Fruit fly (Drosophila melanogaster) whole organism, prepupa: Measurements from ENCODE around the gene sphinx2.

Experiments used
- Blimp-1 ChIP-seq: fragments of 200-800 bp; sonication (Bioruptor generic); optimal IDR thresholded peaks from 3 replicates; lab custom pipeline; 2017; ENCODE audit warnings: missing biosample characterization, missing genetic modification characterization, mild to moderate bottlenecking, moderate library complexity, missing genetic modification reagents
- CG10631 ChIP-seq: fragments of 200-800 bp; sonication (Bioruptor generic); optimal IDR thresholded peaks from 2 replicates; lab custom pipeline; 2016; ENCODE audit warnings: missing biosample characterization, missing genetic modification characterization
- CG11294 ChIP-seq: fragments of 200-800 bp; sonication (Bioruptor generic); IDR thresholded peaks from 2 replicates; pipeline ENCODE4 v1.3.6; 2022; ENCODE audit warnings: missing biosample characterization, missing genetic modification characterization
- CG15336 ChIP-seq: fragments of 200-800 bp; sonication (Bioruptor generic); IDR thresholded peaks from 2 replicates; pipeline ENCODE4 v1.3.6; 2022; ENCODE audit warnings: missing biosample characterization, missing genetic modification characterization
- CG1621 ChIP-seq: fragments of 200-800 bp; sonication (Bioruptor generic); optimal IDR thresholded peaks from 3 replicates; lab custom pipeline; 2018; ENCODE audit warnings: missing biosample characterization, mild to moderate bottlenecking, missing genetic modification characterization
- CG16779 ChIP-seq: fragments of 200-800 bp; sonication (Bioruptor generic); optimal IDR thresholded peaks from 3 replicates; lab custom pipeline; 2017; ENCODE audit warnings: missing biosample characterization, mild to moderate bottlenecking, missing genetic modification characterization
- CG3032 ChIP-seq: fragments of 200-800 bp; optimal IDR thresholded peaks from 2 replicates; lab custom pipeline; 2019; ENCODE audit warnings: missing biosample characterization, mild to moderate bottlenecking, missing genetic modification characterization, moderate library complexity
- CG31627 ChIP-seq: fragments of 200-800 bp; sonication (Bioruptor generic); optimal IDR thresholded peaks from 3 replicates; lab custom pipeline; 2016; ENCODE audit warnings: missing biosample characterization, missing genetic modification characterization
- CG6276 ChIP-seq: fragments of 200-800 bp; sonication (Bioruptor generic); optimal IDR thresholded peaks from 2 replicates; lab custom pipeline; 2017; ENCODE audit warnings: missing biosample characterization, mild to moderate bottlenecking, missing genetic modification characterization
- CG6854 ChIP-seq: fragments of 200-800 bp; sonication (Bioruptor generic); optimal IDR thresholded peaks from 2 replicates; lab custom pipeline; 2017; ENCODE audit warnings: missing biosample characterization, mild to moderate bottlenecking, missing genetic modification characterization
- CG8119 ChIP-seq: fragments of 200-800 bp; sonication (Bioruptor generic); IDR thresholded peaks from 3 replicates; pipeline ENCODE4 v1.3.6; 2022; ENCODE audit warnings: missing biosample characterization, missing genetic modification characterization
- CG8319 ChIP-seq: fragments of 200-800 bp; sonication (Bioruptor generic); optimal IDR thresholded peaks from 3 replicates; lab custom pipeline; 2016; ENCODE audit warnings: missing biosample characterization, missing genetic modification characterization
- CG8632 ChIP-seq: fragments of 200-800 bp; sonication (Bioruptor generic); optimal IDR thresholded peaks from 3 replicates; lab custom pipeline; 2016; ENCODE audit warnings: missing biosample characterization, missing genetic modification characterization
- Eip78C ChIP-seq: fragments of 200-800 bp; sonication (Bioruptor generic); peaks from one replicate; lab custom pipeline; 2016; ENCODE audit warnings: missing biosample characterization, missing genetic modification characterization
- Ets21C ChIP-seq: fragments of 200-800 bp; sonication (Bioruptor generic); optimal IDR thresholded peaks from 3 replicates; lab custom pipeline; 2016; ENCODE audit warnings: missing biosample characterization, missing genetic modification characterization
- Ets96B ChIP-seq: fragments of 200-800 bp; optimal IDR thresholded peaks from 2 replicates; lab custom pipeline; 2019; ENCODE audit warnings: missing biosample characterization, mild to moderate bottlenecking, missing genetic modification characterization, moderate library complexity
- Gug ChIP-seq: fragments of 200-800 bp; sonication (Bioruptor generic); IDR thresholded peaks from 2 replicates; pipeline ENCODE4 v1.3.6; 2022; ENCODE audit warnings: missing biosample characterization, missing genetic modification characterization
- Hr38 ChIP-seq: sonication (Bioruptor generic); optimal IDR thresholded peaks from 2 replicates; lab custom pipeline; 2016; ENCODE audit warnings: missing biosample characterization, missing genetic modification characterization
- Hr39 ChIP-seq: fragments of 200-800 bp; sonication (Bioruptor generic); optimal IDR thresholded peaks from 2 replicates; lab custom pipeline; 2016; ENCODE audit warnings: missing biosample characterization, missing genetic modification characterization
- Hr4 ChIP-seq: fragments of 200-800 bp; sonication (Bioruptor generic); optimal IDR thresholded peaks from 3 replicates; lab custom pipeline; 2016; ENCODE audit warnings: missing biosample characterization, missing genetic modification characterization
- OdsH ChIP-seq: fragments of 200-800 bp; sonication (Bioruptor generic); optimal IDR thresholded peaks from 3 replicates; lab custom pipeline; 2016; ENCODE audit warnings: missing biosample characterization, missing genetic modification characterization
- Smox ChIP-seq: fragments of 200-800 bp; sonication (Bioruptor generic); optimal IDR thresholded peaks from 3 replicates; lab custom pipeline; 2016; ENCODE audit warnings: missing biosample characterization, missing genetic modification characterization
- Sox102F ChIP-seq: fragments of 200-800 bp; sonication (Bioruptor generic); optimal IDR thresholded peaks from 2 replicates; lab custom pipeline; 2016; ENCODE audit warnings: missing biosample characterization, mild to moderate bottlenecking, missing genetic modification characterization
- Sox14 ChIP-seq: fragments of 200-800 bp; sonication (Bioruptor generic); optimal IDR thresholded peaks from 3 replicates; lab custom pipeline; 2016; ENCODE audit warnings: missing biosample characterization, missing genetic modification characterization
- Sox15 ChIP-seq: fragments of 200-800 bp; sonication (Bioruptor generic); optimal IDR thresholded peaks from 3 replicates; lab custom pipeline; 2016; ENCODE audit warnings: missing biosample characterization, missing genetic modification characterization
- achi ChIP-seq: fragments of 200-800 bp; sonication (Bioruptor generic); optimal IDR thresholded peaks from 3 replicates; lab custom pipeline; 2016; ENCODE audit warnings: missing biosample characterization, missing genetic modification characterization
- acj6 ChIP-seq: fragments of 200-800 bp; sonication (Bioruptor generic); optimal IDR thresholded peaks from 3 replicates; lab custom pipeline; 2016; ENCODE audit warnings: missing biosample characterization, missing genetic modification characterization
- dac ChIP-seq: fragments of 200-800 bp; sonication (Bioruptor generic); optimal IDR thresholded peaks from 2 replicates; lab custom pipeline; 2017; ENCODE audit warnings: missing biosample characterization, mild to moderate bottlenecking, missing genetic modification characterization
- eg ChIP-seq: fragments of 200-800 bp; sonication (Bioruptor generic); IDR thresholded peaks from 3 replicates; pipeline ENCODE4 v1.3.6; 2022; ENCODE audit warnings: missing biosample characterization, missing genetic modification characterization
- esn ChIP-seq: fragments of 200-800 bp; sonication (Bioruptor generic); optimal IDR thresholded peaks from 2 replicates; lab custom pipeline; 2016; ENCODE audit warnings: missing biosample characterization, mild to moderate bottlenecking, missing genetic modification characterization, moderate library complexity
- fd85E ChIP-seq: fragments of 200-800 bp; sonication (Bioruptor generic); optimal IDR thresholded peaks from 3 replicates; lab custom pipeline; 2016; ENCODE audit warnings: missing biosample characterization, missing genetic modification characterization
- lz ChIP-seq: fragments of 200-800 bp; sonication (Bioruptor generic); optimal IDR thresholded peaks from 3 replicates; lab custom pipeline; 2016; ENCODE audit warnings: missing biosample characterization, missing genetic modification characterization
- net ChIP-seq: fragments of 200-800 bp; sonication (Bioruptor generic); optimal IDR thresholded peaks from 3 replicates; lab custom pipeline; 2016; ENCODE audit warnings: missing biosample characterization, missing genetic modification characterization
- pdm3 ChIP-seq: fragments of 200-800 bp; sonication (Bioruptor generic); optimal IDR thresholded peaks from 3 replicates; lab custom pipeline; 2016; ENCODE audit warnings: missing biosample characterization, missing genetic modification characterization
- salr ChIP-seq, 2 experiments: fragments of 200-800 bp; sonication (Bioruptor generic); optimal IDR thresholded peaks; 3 replicates each; lab custom pipeline; 2016 to 2018; ENCODE audit warnings: missing biosample characterization in 2 of 2, missing genetic modification characterization in 2 of 2, mild to moderate bottlenecking in 1 of 2
- spab ChIP-seq: fragments of 200-800 bp; sonication (Bioruptor generic); optimal IDR thresholded peaks from 2 replicates; lab custom pipeline; 2017; ENCODE audit warnings: missing biosample characterization, mild to moderate bottlenecking, missing genetic modification characterization, missing genetic modification reagents
- svp ChIP-seq: fragments of 200-800 bp; sonication (Bioruptor generic); peaks from one replicate; lab custom pipeline; 2016; ENCODE audit warnings: missing biosample characterization, missing genetic modification characterization
- topi ChIP-seq: fragments of 200-800 bp; sonication (Bioruptor generic); optimal IDR thresholded peaks from 3 replicates; lab custom pipeline; 2016; ENCODE audit warnings: missing biosample characterization, missing genetic modification characterization
- vri ChIP-seq: fragments of 200-800 bp; sonication (Bioruptor generic); optimal IDR thresholded peaks from 3 replicates; lab custom pipeline; 2016; ENCODE audit warnings: missing biosample characterization, mild to moderate bottlenecking, missing genetic modification characterization

Gene sphinx2

dm6 chr3L:7440633-7441032 is at the start of gene sphinx2:
Gene sphinx2, minus strand, starts transcription at chr3L:7440733.
- TF ChIP-seq Smox (GFP tag; lab: Kevin White, UChicago), result no peak
- no peak for TF ChIP-seq esn (GFP tag; lab: Kevin White, UChicago)
- TF ChIP-seq CG16779 (tag; lab: Kevin White, UChicago), result no peak
- TF ChIP-seq acj6 (GFP tag; lab: Kevin White, UChicago), result no peak
- TF ChIP-seq Hr39 (GFP tag; lab: Kevin White, UChicago), result no peak
- no peak for TF ChIP-seq eg (GFP tag; lab: Robert Waterston, UW)

DNA sequence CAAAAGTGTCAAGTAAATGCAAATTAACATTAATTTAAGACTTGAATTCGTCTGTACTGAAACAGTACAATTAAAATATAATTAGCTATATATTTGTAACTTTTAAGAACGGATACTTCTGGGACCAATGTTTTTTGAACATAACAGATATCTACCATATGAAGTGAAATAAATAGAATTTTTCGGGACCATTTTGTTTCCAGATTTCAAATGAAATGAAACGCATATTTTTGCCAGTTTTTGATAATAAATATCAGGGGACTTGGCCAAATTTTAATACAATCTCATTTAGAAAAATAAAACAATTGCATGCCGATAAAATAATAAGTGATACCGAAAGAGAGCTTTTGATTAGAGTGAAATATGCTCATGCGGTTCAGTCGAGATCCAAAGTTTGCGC is 45.1 kb upstream of the sphinx2 start, which contains the start of gene mthl6:
Gene mthl6 (plus strand): TSS at position 301 of the 400 bp plus-strand sequence.
- TF ChIP-seq Ets21C (GFP tag; lab: Kevin White, UChicago), result no peak
- TF ChIP-seq, all 60 proteins: peak for 0

DNA sequence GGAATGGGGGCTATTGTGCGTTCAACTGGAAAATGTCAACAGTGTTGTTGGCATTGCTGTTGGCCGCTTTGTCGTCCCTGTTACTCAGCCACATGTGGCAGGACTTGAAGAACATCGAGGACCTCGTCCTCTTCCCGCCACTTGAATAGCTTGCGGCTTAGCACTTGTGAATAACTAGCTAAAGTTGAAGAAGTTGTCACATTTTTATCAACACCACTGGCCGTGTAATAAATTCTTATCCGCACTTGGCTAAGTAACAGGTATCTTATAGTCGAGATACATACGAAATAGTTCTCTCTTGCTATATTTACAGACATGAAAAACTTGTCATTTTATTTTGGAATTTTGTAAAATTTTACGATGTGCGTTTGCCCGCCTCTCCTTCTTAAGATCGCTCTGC is 34.7 kb upstream of the sphinx2 start, which contains the start of gene CG43292:
Gene CG43292 (plus strand): TSS at position 301 of the 400 bp plus-strand sequence.
- TF ChIP-seq CG31627 (GFP tag; lab: Kevin White, UChicago), result no peak
- TF ChIP-seq Smox (GFP tag; lab: Kevin White, UChicago), result no peak
- TF ChIP-seq CG3032 (tag; lab: Kevin White, UChicago), result no peak
- TF ChIP-seq Sox14, result no peak
- no peak for TF ChIP-seq achi (GFP tag; lab: Kevin White, UChicago)
- no peak for TF ChIP-seq CG8632 (GFP tag; lab: Kevin White, UChicago)
- no peak for TF ChIP-seq CG8319 (GFP tag; lab: Kevin White, UChicago)
- no peak for TF ChIP-seq CG6854 (GFP tag; lab: Kevin White, UChicago)
- TF ChIP-seq dac (GFP tag; lab: Kevin White, UChicago), result no peak
- no peak for TF ChIP-seq CG10631 (GFP tag; lab: Kevin White, UChicago)
- TF ChIP-seq Hr39 (GFP tag; lab: Kevin White, UChicago), result no peak
- TF ChIP-seq topi (GFP tag; lab: Kevin White, UChicago), result no peak
- TF ChIP-seq CG8119 (GFP tag; lab: Robert Waterston, UW), result no peak
- TF ChIP-seq Gug (GFP tag; lab: Robert Waterston, UW), result no peak
- TF ChIP-seq CG11294 (GFP tag; lab: Robert Waterston, UW), result no peak
- no peak for TF ChIP-seq OdsH (GFP tag; lab: Kevin White, UChicago)

- TF ChIP-seq CG6276 (GFP tag; lab: Kevin White, UChicago) (no peak), CG15336 (no peak), salr (GFP tag; optimal IDR thresholded peaks at IDR 0.05; lab: Kevin White, UChicago) (no peak), Blimp-1 (no peak), achi (GFP tag; lab: Kevin White, UChicago) (no peak), esn (GFP tag; lab: Kevin White, UChicago) (no peak), vri (GFP tag; lab: Kevin White, UChicago) (no peak), Sox102F (GFP tag; lab: Kevin White, UChicago) (no peak), Hr38 (GFP tag; lab: Kevin White, UChicago) (no peak), net (no peak), CG1621 (no peak), Ets21C (GFP tag; lab: Kevin White, UChicago) (no peak), CG8119 (GFP tag; lab: Robert Waterston, UW) (no peak), topi (GFP tag; lab: Kevin White, UChicago) (no peak), CG16779 (tag; lab: Kevin White, UChicago) (no peak), Sox15 (no peak), spab (GFP tag; lab: Kevin White, UChicago) (no peak)
Observed at dm6 chr3L:7471259-7471658, 30.7 kb upstream of the sphinx2 start, which contains the start of gene CG8541. Gene CG8541, plus strand, starts transcription at chr3L:7471559.

DNA sequence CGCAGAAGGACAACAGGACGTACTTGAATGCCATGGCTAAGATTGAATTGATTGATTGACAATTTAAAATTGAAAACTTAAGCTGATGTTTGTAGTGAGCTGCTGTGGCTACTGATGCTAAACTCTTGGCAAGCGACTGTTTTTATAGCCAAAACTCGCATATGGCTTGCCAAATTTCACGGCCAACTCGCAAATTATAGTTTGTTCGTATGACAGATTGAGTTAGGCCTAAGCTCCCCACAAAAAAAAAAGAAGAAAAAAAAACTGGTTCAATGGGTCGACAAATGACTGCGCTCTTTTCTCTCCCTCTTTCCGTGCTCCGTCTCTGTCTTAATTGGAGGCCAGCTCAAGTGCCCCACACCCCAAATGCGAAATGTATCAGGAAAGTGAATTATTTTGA is 29.7 kb upstream of the sphinx2 start, which contains the start of gene CG8543:
Gene CG8543 (minus strand): TSS at position 101 of the 400 bp plus-strand sequence.
- TF ChIP-seq dac (GFP tag; lab: Kevin White, UChicago), result no peak
- no peak for TF ChIP-seq CG11294 (GFP tag; lab: Robert Waterston, UW)
- TF ChIP-seq acj6 (GFP tag; lab: Kevin White, UChicago), result no peak
- TF ChIP-seq Eip78C (GFP tag; lab: Kevin White, UChicago), result no peak
- no peak for TF ChIP-seq vri (GFP tag; lab: Kevin White, UChicago)
- TF ChIP-seq Hr39 (GFP tag; lab: Kevin White, UChicago), result no peak
- TF ChIP-seq Ets21C (GFP tag; lab: Kevin White, UChicago), result no peak
- no peak for TF ChIP-seq CG6854 (GFP tag; lab: Kevin White, UChicago)
- TF ChIP-seq Gug (GFP tag; lab: Robert Waterston, UW), result no peak
- TF ChIP-seq CG31627 (GFP tag; lab: Kevin White, UChicago), result no peak
- no peak for TF ChIP-seq lz (GFP tag; lab: Kevin White, UChicago)
- no peak for TF ChIP-seq Ets96B (tag; lab: Kevin White, UChicago)
- no peak for TF ChIP-seq CG1621
- TF ChIP-seq pdm3 (GFP tag; lab: Kevin White, UChicago), result no peak
- no peak for TF ChIP-seq Sox14
- no peak for TF ChIP-seq svp (GFP tag; lab: Kevin White, UChicago)
- TF ChIP-seq Hr4 (GFP tag; lab: Kevin White, UChicago), result no peak
- no peak for TF ChIP-seq fd85E
